Worm (Caenorhabditis elegans) whole organism, L2 larva: Measurements from ENCODE around the gene ZC53.22.

ENCODE experiments used
- egl-27 ChIP-seq: sonication (generic microtip); optimal IDR thresholded peaks from 3 replicates; lab custom pipeline; 2017; ENCODE audit warnings: missing biosample characterization, missing genetic modification reagents, missing genetic modification characterization
- lsy-2 ChIP-seq, 2 experiments: fragments of 150-350 bp in 1 of 2; sonication (generic microtip) in 1 of 2; optimal IDR thresholded peaks; 2 replicates each; lab custom pipeline; 2014 to 2017; ENCODE audit warnings: missing biosample characterization in 2 of 2, missing genetic modification characterization in 2 of 2
- unc-39 ChIP-seq: fragments of 150-350 bp; optimal IDR thresholded peaks from 2 replicates; lab custom pipeline; 2014; ENCODE audit warnings: missing biosample characterization, missing genetic modification characterization
- ztf-11 ChIP-seq: sonication (generic microtip); optimal IDR thresholded peaks from 2 replicates; lab custom pipeline; 2017; ENCODE audit warnings: missing biosample characterization, missing genetic modification characterization

ce11 chrX:1962273-1962672 is 40.1 kb upstream of the ZC53.22 start, which contains the start of gene F52D2.7:
- no peak for TF ChIP-seq ztf-11 (tag; lab: Kevin White, UChicago)
- TF ChIP-seq unc-39 (tag; lab: Kevin White, UChicago) = no peak
- TF ChIP-seq egl-27 = no peak
- TF ChIP-seq lsy-2 (tag; optimal IDR thresholded peaks at IDR 0.05; lab: Kevin White, UChicago) = no peak
